Worm (Caenorhabditis elegans): ENCODE measurements around the gene nhr-103.

Gene nhr-103

ce11 chrV:2221764-2222163, 3.5 kb upstream of the nhr-103 start, which contains the start of gene nhr-128:
Gene nhr-128, plus strand, starts transcription at chrV:2222064.
- TF ChIP-seq unc-86 (tag; optimal IDR thresholded peaks at IDR 0.05) (no peak), rnt-1 (tag; optimal IDR thresholded peaks at IDR 0.05) (no peak), ztf-4 (tag; optimal IDR thresholded peaks at IDR 0.05) (no peak), nhr-90 (tag; optimal IDR thresholded peaks at IDR 0.05; ENCODE audit: poor library complexity) (no peak), swsn-7 (tag; optimal IDR thresholded peaks at IDR 0.05) (no peak), lin-15B (tag; optimal IDR thresholded peaks at IDR 0.05) (no peak), dsc-1 (tag; optimal IDR thresholded peaks at IDR 0.05) (no peak), sup-37 (GFP tag; optimal IDR thresholded peaks at IDR 0.05) (no peak), lin-13 (GFP tag; optimal IDR thresholded peaks at IDR 0.05) (no peak), blmp-1 (tag; optimal IDR thresholded peaks at IDR 0.05) (no peak), nhr-84 (tag; optimal IDR thresholded peaks at IDR 0.05) (no peak), unc-98 (GFP tag; IDR thresholded peaks at IDR 0.05) (no peak), hpl-2 (GFP tag; optimal IDR thresholded peaks at IDR 0.05) (no peak), unc-130 (tag; optimal IDR thresholded peaks at IDR 0.05) (no peak), fos-1 (tag; optimal IDR thresholded peaks at IDR 0.05) (no peak), nhr-28 (tag; optimal IDR thresholded peaks at IDR 0.05) (no peak), aha-1 (tag; optimal IDR thresholded peaks at IDR 0.05) (no peak), irx-1 (tag; optimal IDR thresholded peaks at IDR 0.05) (no peak), unc-62 (GFP tag; optimal IDR thresholded peaks at IDR 0.05) (no peak), ztf-11 (tag; optimal IDR thresholded peaks at IDR 0.05) (no peak)

- TF ChIP-seq dsc-1 (tag; optimal IDR thresholded peaks at IDR 0.05) (no peak), dpl-1 (GFP tag; optimal IDR thresholded peaks at IDR 0.05) (no peak), efl-1 (optimal IDR thresholded peaks at IDR 0.05) (no peak), efl-1 (GFP tag; optimal IDR thresholded peaks at IDR 0.05 in 1 of 2) (peak in 1 of 2 experiments; percentile 15), sox-4 (tag; optimal IDR thresholded peaks at IDR 0.05) (no peak)
These were observed 1.7 kb downstream of the nhr-103 start, which contains the start of gene nhr-18 for ce11 chrV:2226903-2227302. Gene nhr-18, plus strand, starts transcription at chrV:2227203.

- no peak for TF ChIP-seq efl-3 (GFP tag; optimal IDR thresholded peaks at IDR 0.05)
- no peak for TF ChIP-seq dsc-1 (tag; optimal IDR thresholded peaks at IDR 0.05)
- no peak for TF ChIP-seq lin-14 (GFP tag; optimal IDR thresholded peaks at IDR 0.05)
- no peak for TF ChIP-seq snu-23 (GFP tag; optimal IDR thresholded peaks at IDR 0.05)
- no peak for TF ChIP-seq hpl-2 (GFP tag; optimal IDR thresholded peaks at IDR 0.05)
- TF ChIP-seq nhr-11 (tag; optimal IDR thresholded peaks at IDR 0.05), result no peak
- no peak for TF ChIP-seq unc-98 (GFP tag; IDR thresholded peaks at IDR 0.05)
- TF ChIP-seq C16A3.4 (tag; optimal IDR thresholded peaks at IDR 0.05), result no peak
These were observed 3.6 kb downstream of the nhr-103 start, which contains the start of gene nhr-126 for ce11 chrV:2228781-2229180. Gene nhr-126, plus strand, starts transcription at chrV:2229081.

ce11 chrV:2230912-2231311, 5.7 kb downstream of the nhr-103 start, which contains the start of gene nhr-134:
Gene nhr-134, plus strand, starts transcription at chrV:2231223.
- TF ChIP-seq efl-3 (GFP tag; optimal IDR thresholded peaks at IDR 0.05) (no peak), lin-35 (GFP tag; optimal IDR thresholded peaks at IDR 0.05) (peak in 1 of 2 experiments; percentile 10), unc-62 (GFP tag; optimal IDR thresholded peaks at IDR 0.05) (no peak), nhr-20 (tag; optimal IDR thresholded peaks at IDR 0.05) (peak; percentile 26), efl-1 (optimal IDR thresholded peaks at IDR 0.05) (peak in 1 of 2 experiments; percentile 2), efl-1 (GFP tag; optimal IDR thresholded peaks at IDR 0.05 in 1 of 2) (peak in 1 of 2 experiments; percentile 12), elt-2 (tag; optimal IDR thresholded peaks at IDR 0.05) (peak; percentile 54), aha-1 (tag; optimal IDR thresholded peaks at IDR 0.05) (no peak)

ce11 chrV:2233177-2233576, 7.9 kb downstream of the nhr-103 start, which contains the start of gene nhr-96:
Gene nhr-96, plus strand, starts transcription at chrV:2233477.
- TF ChIP-seq efl-1 (optimal IDR thresholded peaks at IDR 0.05), result no peak
- peak in 1 of 2 experiments; percentile 70 for TF ChIP-seq efl-1 (GFP tag; optimal IDR thresholded peaks at IDR 0.05 in 1 of 2)
- no peak for TF ChIP-seq fos-1 (tag; optimal IDR thresholded peaks at IDR 0.05)

ce11 chrV:2235848-2236247, 10.6 kb downstream of the nhr-103 start, which contains the start of gene cyp-33C4:
Gene cyp-33C4, plus strand, starts transcription at chrV:2236140.
- TF ChIP-seq nhr-12 (tag; optimal IDR thresholded peaks at IDR 0.05) (no peak), nhr-20 (tag; optimal IDR thresholded peaks at IDR 0.05) (peak; percentile 86), nhr-71 (tag; optimal IDR thresholded peaks at IDR 0.05) (peak; percentile 58), ceh-90 (tag; optimal IDR thresholded peaks at IDR 0.05) (no peak), fkh-8 (tag; optimal IDR thresholded peaks at IDR 0.05) (peak; percentile 55), unc-30 (tag; optimal IDR thresholded peaks at IDR 0.05) (no peak), blmp-1 (tag; optimal IDR thresholded peaks at IDR 0.05) (peak; percentile 80), ceh-82 (tag; optimal IDR thresholded peaks at IDR 0.05) (peak in 1 of 3 experiments; percentile 20), F16B12.6 (tag; optimal IDR thresholded peaks at IDR 0.05) (no peak), elt-2 (tag; optimal IDR thresholded peaks at IDR 0.05) (peak; percentile 18), lsy-2 (tag; optimal IDR thresholded peaks at IDR 0.05) (peak in 1 of 2 experiments; percentile 42), snu-23 (GFP tag; optimal IDR thresholded peaks at IDR 0.05) (peak; percentile 60), mep-1 (tag; optimal IDR thresholded peaks at IDR 0.05) (peak; percentile 13), lin-35 (GFP tag; optimal IDR thresholded peaks at IDR 0.05) (peak in 1 of 2 experiments; percentile 35), dpl-1 (GFP tag; optimal IDR thresholded peaks at IDR 0.05) (peak in 1 of 3 experiments; percentile 26), swsn-7 (tag; optimal IDR thresholded peaks at IDR 0.05) (peak; percentile 34), nhr-47 (tag; optimal IDR thresholded peaks at IDR 0.05) (peak; percentile 33)
